Fruit fly (Drosophila melanogaster) whole organism, embryonic: ENCODE data around the gene CRIF.

ENCODE experiments used
- ATbp ChIP-seq: fragments of 200-800 bp; sonication (Bioruptor generic); optimal IDR thresholded peaks from 2 replicates; lab custom pipeline; 2017; ENCODE audit warnings: missing biosample characterization, mild to moderate bottlenecking, missing genetic modification characterization, missing genetic modification reagents
- Bdp1 ChIP-seq: fragments of 200-800 bp; sonication (Bioruptor generic); optimal IDR thresholded peaks from 3 replicates; lab custom pipeline; 2016; ENCODE audit warnings: missing biosample characterization, missing genetic modification characterization
- CG10565 ChIP-seq: fragments of 200-800 bp; sonication (Bioruptor generic); optimal IDR thresholded peaks from 3 replicates; lab custom pipeline; 2016; ENCODE audit warnings: missing biosample characterization, mild to moderate bottlenecking, missing genetic modification characterization
- CG10654 ChIP-seq: fragments of 200-800 bp; sonication (Bioruptor generic); optimal IDR thresholded peaks from 2 replicates; lab custom pipeline; 2016; ENCODE audit warnings: missing biosample characterization, missing genetic modification characterization
- CG12299 ChIP-seq: fragments of 200-800 bp; sonication (Bioruptor generic); optimal IDR thresholded peaks from 2 replicates; lab custom pipeline; 2018; ENCODE audit warnings: missing biosample characterization, mild to moderate bottlenecking, missing genetic modification characterization
- CG12659 ChIP-seq: fragments of 200-800 bp; sonication (Bioruptor generic); optimal IDR thresholded peaks from 3 replicates; lab custom pipeline; 2017; ENCODE audit warnings: mild to moderate bottlenecking, missing biosample characterization, missing genetic modification reagents, missing genetic modification characterization
- CG13424 ChIP-seq: fragments of 200-800 bp; sonication (Bioruptor generic); optimal IDR thresholded peaks from 2 replicates; lab custom pipeline; 2019; ENCODE audit warnings: missing biosample characterization, mild to moderate bottlenecking, missing genetic modification characterization, moderate library complexity
- CG13894 ChIP-seq: fragments of 200-800 bp; sonication (Bioruptor generic); optimal IDR thresholded peaks from 3 replicates; lab custom pipeline; 2018; ENCODE audit warnings: missing biosample characterization, mild to moderate bottlenecking, missing genetic modification characterization, moderate library complexity
- CG14014 ChIP-seq: fragments of 200-800 bp; sonication (Bioruptor generic); IDR thresholded peaks from 2 replicates; pipeline ENCODE4 v1.3.6; 2022; ENCODE audit warnings: missing biosample characterization, missing genetic modification characterization
- CG14710 ChIP-seq: fragments of 200-800 bp; sonication (Bioruptor generic); optimal IDR thresholded peaks from 3 replicates; lab custom pipeline; 2019; ENCODE audit warnings: missing biosample characterization, mild to moderate bottlenecking, missing genetic modification characterization, moderate library complexity
- CG1602 ChIP-seq: fragments of 200-800 bp; sonication (Bioruptor generic); optimal IDR thresholded peaks from 3 replicates; lab custom pipeline; 2016; ENCODE audit warnings: missing biosample characterization, missing genetic modification characterization
- CG18599 ChIP-seq: fragments of 200-800 bp; sonication (Bioruptor generic); optimal IDR thresholded peaks from 3 replicates; lab custom pipeline; 2017; ENCODE audit warnings: missing biosample characterization, missing genetic modification characterization, mild to moderate bottlenecking, moderate library complexity, missing genetic modification reagents
- CG2120 ChIP-seq: fragments of 200-800 bp; sonication (Bioruptor generic); optimal IDR thresholded peaks from 3 replicates; lab custom pipeline; 2016; ENCODE audit warnings: missing biosample characterization, missing genetic modification characterization
- CG2678 ChIP-seq: fragments of 200-800 bp; sonication (Bioruptor generic); optimal IDR thresholded peaks from 3 replicates; lab custom pipeline; 2019; ENCODE audit warnings: missing biosample characterization, mild to moderate bottlenecking, missing genetic modification characterization, moderate library complexity
- CG30020 ChIP-seq: fragments of 200-800 bp; optimal IDR thresholded peaks from 2 replicates; lab custom pipeline; 2019; ENCODE audit warnings: missing biosample characterization, mild to moderate bottlenecking, missing genetic modification characterization, moderate library complexity
- CG30403 ChIP-seq: fragments of 200-800 bp; sonication (Bioruptor generic); optimal IDR thresholded peaks from 3 replicates; lab custom pipeline; 2016; ENCODE audit warnings: missing biosample characterization, missing genetic modification characterization
- CG34224 ChIP-seq: fragments of 200-800 bp; sonication (Bioruptor generic); IDR thresholded peaks from 3 replicates; pipeline ENCODE4 v1.3.6; 2022; ENCODE audit warnings: missing biosample characterization, missing genetic modification characterization; ENCODE audit not compliant: partially characterized antibody
- CG4424 ChIP-seq: fragments of 200-800 bp; sonication (Bioruptor generic); optimal IDR thresholded peaks from 3 replicates; lab custom pipeline; 2016; ENCODE audit warnings: missing biosample characterization, missing genetic modification characterization
- CG6254 ChIP-seq: fragments of 200-800 bp; sonication (Bioruptor generic); optimal IDR thresholded peaks from 3 replicates; lab custom pipeline; 2017; ENCODE audit warnings: mild to moderate bottlenecking, missing biosample characterization, missing genetic modification reagents, missing genetic modification characterization
- CG8478 ChIP-seq: fragments of >200 bp; optimal IDR thresholded peaks from 2 replicates; lab custom pipeline; 2018
- CG9437 ChIP-seq: fragments of 200-800 bp; sonication (Bioruptor generic); optimal IDR thresholded peaks from 2 replicates; lab custom pipeline; 2018; ENCODE audit warnings: missing biosample characterization, mild to moderate bottlenecking, missing genetic modification characterization
- CG9609 ChIP-seq: fragments of 200-800 bp; sonication (Bioruptor generic); optimal IDR thresholded peaks from 3 replicates; lab custom pipeline; 2016; ENCODE audit warnings: missing biosample characterization, missing genetic modification characterization
- CG9797 ChIP-seq: fragments of 200-800 bp; sonication (Bioruptor generic); optimal IDR thresholded peaks from 3 replicates; lab custom pipeline; 2018; ENCODE audit warnings: missing biosample characterization, mild to moderate bottlenecking, missing genetic modification characterization
- CHES-1-like ChIP-seq: fragments of 200-800 bp; sonication (Bioruptor generic); optimal IDR thresholded peaks from 2 replicates; lab custom pipeline; 2016; ENCODE audit warnings: missing biosample characterization, missing genetic modification characterization
- CTCF ChIP-seq: fragments of 200-800 bp; sonication (Bioruptor generic); optimal IDR thresholded peaks from 2 replicates; lab custom pipeline; 2017; ENCODE audit warnings: missing biosample characterization, mild to moderate bottlenecking, missing genetic modification characterization, moderate library complexity
- CoRest ChIP-seq: fragments of 200-800 bp; sonication (Bioruptor generic); optimal IDR thresholded peaks from 3 replicates; lab custom pipeline; 2018; ENCODE audit warnings: missing biosample characterization, mild to moderate bottlenecking, missing genetic modification characterization, moderate library complexity
- Dbx ChIP-seq: fragments of 200-800 bp; sonication (Bioruptor generic); IDR thresholded peaks from 3 replicates; pipeline ENCODE4 v1.3.6; 2022; ENCODE audit warnings: missing biosample characterization, missing genetic modification characterization
- Dek ChIP-seq: fragments of 200-800 bp; sonication (Bioruptor generic); optimal IDR thresholded peaks from 3 replicates; lab custom pipeline; 2019; ENCODE audit warnings: missing biosample characterization, mild to moderate bottlenecking, missing genetic modification characterization, moderate library complexity
- Dll ChIP-seq: fragments of 200-800 bp; sonication (Bioruptor generic); IDR thresholded peaks from 4 replicates; pipeline ENCODE4 v1.3.6; 2022; ENCODE audit warnings: missing biosample characterization, missing genetic modification characterization; ENCODE audit not compliant: partially characterized antibody
- HLH4C ChIP-seq: fragments of 200-800 bp; sonication (Bioruptor generic); IDR thresholded peaks from 3 replicates; pipeline ENCODE4 v1.3.6; 2022; ENCODE audit warnings: missing biosample characterization, missing genetic modification characterization; ENCODE audit not compliant: partially characterized antibody
- HmgZ ChIP-seq: fragments of 200-800 bp; sonication (Bioruptor generic); optimal IDR thresholded peaks from 2 replicates; lab custom pipeline; 2018; ENCODE audit warnings: missing biosample characterization, mild to moderate bottlenecking, missing genetic modification characterization
- Hr78 ChIP-seq, 2 experiments: fragments of 200-800 bp in 1 of 2; fragments of >200 bp in 1 of 2; sonication (Bioruptor generic) in 1 of 2; optimal IDR thresholded peaks; 2 replicates each; lab custom pipeline; 2017 to 2019; ENCODE audit warnings: missing biosample characterization in 2 of 2, missing genetic modification characterization in 2 of 2, mild to moderate bottlenecking in 1 of 2, moderate library complexity in 1 of 2
- Hsf ChIP-seq: fragments of 200-800 bp; sonication (Bioruptor generic); optimal IDR thresholded peaks from 3 replicates; lab custom pipeline; 2016; ENCODE audit warnings: missing biosample characterization, missing genetic modification characterization
- Lhr ChIP-seq: fragments of 200-800 bp; sonication (Bioruptor generic); optimal IDR thresholded peaks from 3 replicates; lab custom pipeline; 2017; ENCODE audit warnings: mild to moderate bottlenecking, missing biosample characterization, missing genetic modification reagents, missing genetic modification characterization
- MBD-R2 ChIP-seq: fragments of 200-800 bp; sonication (Bioruptor generic); IDR thresholded peaks from 2 replicates; pipeline ENCODE4 v1.3.6; 2022; ENCODE audit warnings: missing biosample characterization, missing genetic modification characterization
- Max ChIP-seq: fragments of 200-800 bp; sonication (Bioruptor generic); optimal IDR thresholded peaks from 2 replicates; lab custom pipeline; 2016; ENCODE audit warnings: missing biosample characterization, mild to moderate bottlenecking, missing genetic modification characterization
- Med ChIP-seq: fragments of 200-800 bp; sonication (Bioruptor generic); peaks from one replicate; lab custom pipeline; 2016; ENCODE audit warnings: missing biosample characterization, missing genetic modification characterization, mild to moderate bottlenecking, inconsistent platforms, moderate library complexity
- Myb ChIP-seq: fragments of 200-800 bp; sonication (Bioruptor generic); optimal IDR thresholded peaks from 2 replicates; lab custom pipeline; 2016; ENCODE audit warnings: missing biosample characterization, missing genetic modification characterization
- Pdp1 ChIP-seq, 2 experiments: fragments of 200-800 bp; sonication (Bioruptor generic); optimal IDR thresholded peaks; 3 replicates each; lab custom pipeline; 2016; ENCODE audit warnings: missing biosample characterization in 2 of 2, missing genetic modification characterization in 2 of 2, mild to moderate bottlenecking in 1 of 2, moderate library complexity in 1 of 2
- Sin3A ChIP-seq: fragments of >200 bp; optimal IDR thresholded peaks from 2 replicates; lab custom pipeline; 2018
- YL-1 ChIP-seq: fragments of 200-800 bp; sonication (Bioruptor generic); optimal IDR thresholded peaks from 3 replicates; lab custom pipeline; 2017; ENCODE audit warnings: missing biosample characterization, mild to moderate bottlenecking, missing genetic modification characterization
- ato ChIP-seq: fragments of 200-800 bp; sonication (Bioruptor generic); IDR thresholded peaks from 2 replicates; pipeline ENCODE4 v1.3.6; 2022; ENCODE audit warnings: missing biosample characterization, missing genetic modification characterization; ENCODE audit not compliant: partially characterized antibody
- bowl ChIP-seq: fragments of 200-800 bp; sonication (Bioruptor generic); IDR thresholded peaks from 2 replicates; pipeline ENCODE4 v1.3.6; 2022; ENCODE audit warnings: missing biosample characterization, missing genetic modification characterization
- chif ChIP-seq, 2 experiments: fragments of 200-800 bp; sonication (Bioruptor generic); optimal IDR thresholded peaks; 3 replicates each; lab custom pipeline; 2016; ENCODE audit warnings: missing biosample characterization in 2 of 2, missing genetic modification characterization in 2 of 2
- fu2 ChIP-seq: fragments of 200-800 bp; sonication (Bioruptor generic); optimal IDR thresholded peaks from 2 replicates; lab custom pipeline; 2016; ENCODE audit warnings: missing biosample characterization, missing genetic modification characterization
- hb ChIP-seq: fragments of 200-800 bp; sonication (Bioruptor generic); IDR thresholded peaks from 3 replicates; pipeline ENCODE4 v1.3.6; 2022; ENCODE audit warnings: missing biosample characterization, missing genetic modification characterization; ENCODE audit not compliant: partially characterized antibody
- ind ChIP-seq: fragments of 200-800 bp; sonication (Bioruptor generic); optimal IDR thresholded peaks from 3 replicates; lab custom pipeline; 2016; ENCODE audit warnings: missing biosample characterization, missing genetic modification characterization
- pan ChIP-seq, 4 experiments: fragments of >200 bp in 3 of 4; fragments of 200-800 bp in 1 of 4; sonication (Bioruptor generic) in 1 of 4; optimal IDR thresholded peaks in 3 of 4; IDR thresholded peaks in 1 of 4; 2 replicates each; pipeline versions ENCODE4 v1.3.6 to Lab custom; 2017 to 2022; ENCODE audit warnings: missing biosample characterization in 2 of 4, missing genetic modification characterization in 2 of 4, mixed read lengths in 1 of 4
- sens ChIP-seq: fragments of 200-800 bp; sonication (Bioruptor generic); peaks from one replicate; lab custom pipeline; 2016; ENCODE audit warnings: missing biosample characterization, missing genetic modification characterization
- slp2 ChIP-seq: fragments of 200-800 bp; sonication (Bioruptor generic); optimal IDR thresholded peaks from 2 replicates; lab custom pipeline; 2016; ENCODE audit warnings: missing biosample characterization, missing genetic modification characterization
- so ChIP-seq: fragments of 200-800 bp; sonication (Bioruptor generic); IDR thresholded peaks from 3 replicates; pipeline ENCODE4 v1.3.6; 2022; ENCODE audit warnings: missing biosample characterization, missing genetic modification characterization

CRIF gene

DNA sequence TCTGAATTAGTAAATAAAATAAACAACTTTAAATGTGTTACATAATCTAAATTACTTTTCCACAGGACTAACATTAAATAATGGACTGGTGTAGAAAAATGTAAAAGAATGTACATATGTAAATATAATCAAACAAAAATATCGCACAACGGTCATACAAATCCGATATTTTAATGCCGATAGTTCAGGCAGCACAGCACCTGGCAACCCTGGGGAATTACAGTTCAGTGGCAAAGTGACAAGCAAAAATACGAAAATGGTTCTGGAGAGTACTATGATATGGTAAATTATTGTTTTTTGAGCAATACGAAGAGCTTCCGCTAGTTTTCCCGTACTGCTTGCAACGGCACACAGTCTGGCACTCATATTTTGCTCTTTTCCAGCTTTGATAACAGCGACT is 31.8 kb downstream of the CRIF start, which contains the start of gene Rpn10 (continued):
- TF ChIP-seq Max (GFP tag; lab: Kevin White, UChicago) (no peak), so (no peak), slp2 (no peak), Myb (GFP tag; lab: Kevin White, UChicago) (peak; percentile 82), Pdp1 (GFP tag; optimal IDR thresholded peaks at IDR 0.05; lab: Kevin White, UChicago) (peak; percentile 8 to 86), Lhr (peak; percentile 73), CoRest (tag; lab: Kevin White, UChicago) (peak; percentile 67), CG34224 (GFP tag; lab: Robert Waterston, UW) (peak; percentile 98), bowl (no peak), pan (optimal IDR thresholded peaks at IDR 0.05; lab: Kevin White, UChicago) (no peak), pan (GFP tag; optimal IDR thresholded peaks at IDR 0.05 in 1 of 2, IDR thresholded peaks at IDR 0.05 in 1 of 2) (no peak), ato (GFP tag; lab: Robert Waterston, UW) (peak; percentile 97), CG14014 (GFP tag; lab: Robert Waterston, UW) (peak; percentile 49; the same call in 1 of the 2 replicates), CG6254 (GFP tag; lab: Kevin White, UChicago) (peak; percentile 8), CG9797 (peak; percentile 93), MBD-R2 (GFP tag; lab: Robert Waterston, UW) (peak; percentile 99), ATbp (no peak), CG10565 (GFP tag; lab: Kevin White, UChicago) (no peak), fu2 (GFP tag; lab: Kevin White, UChicago) (no peak), HLH4C (GFP tag; lab: Robert Waterston, UW) (peak; percentile 95), Hr78 (GFP tag; optimal IDR thresholded peaks at IDR 0.05; lab: Kevin White, UChicago) (peak in 1 of 2 experiments; percentile 99), Dek (tag; lab: Kevin White, UChicago) (no peak), Dbx (peak; percentile 76), Med (GFP tag; lab: Kevin White, UChicago) (peak; percentile 85), Sin3A (peak; percentile 27), CG30020 (peak; percentile 85), YL-1 (GFP tag; lab: Kevin White, UChicago) (peak; percentile 71), CG13424 (peak; percentile 44), sens (GFP tag; lab: Kevin White, UChicago) (peak; percentile 46), CG10654 (GFP tag; lab: Kevin White, UChicago) (peak; percentile 11), CG4424 (GFP tag; lab: Kevin White, UChicago) (peak; percentile 1), CG8478 (lab: Kevin White, UChicago) (no peak), CTCF (GFP tag; lab: Kevin White, UChicago) (peak; percentile 73), Hsf (GFP tag; lab: Kevin White, UChicago) (peak; percentile 48), chif (GFP tag; optimal IDR thresholded peaks at IDR 0.05; lab: Kevin White, UChicago) (peak in 1 of 2 experiments; percentile 5), CHES-1-like (peak; percentile 44), CG1602 (GFP tag; lab: Kevin White, UChicago) (peak; percentile 23), CG9437 (GFP tag; lab: Kevin White, UChicago) (peak; percentile 22), CG12299 (peak; percentile 1), CG2120 (GFP tag; lab: Kevin White, UChicago) (peak; percentile 54), CG12659 (GFP tag; lab: Kevin White, UChicago) (peak; percentile 83), CG18599 (GFP tag; lab: Kevin White, UChicago) (no peak), CG9609 (GFP tag; lab: Kevin White, UChicago) (no peak), ind (GFP tag; lab: Kevin White, UChicago) (peak; percentile 4), CG2678 (tag; lab: Kevin White, UChicago) (no peak), CG30403 (GFP tag; lab: Kevin White, UChicago) (peak; percentile 33), Dll (GFP tag; lab: Robert Waterston, UW) (peak; percentile 95), Bdp1 (GFP tag; lab: Kevin White, UChicago) (no peak), hb (peak; percentile 98), HmgZ (tag; lab: Kevin White, UChicago) (peak; percentile 88), CG13894 (tag; lab: Kevin White, UChicago) (peak; percentile 78), CG14710 (tag; lab: Kevin White, UChicago) (peak; percentile 69)
